Worm (Caenorhabditis elegans) whole organism, L1 larva: ENCODE results near the gene ZK666.2.

Experiments used
- alr-1 ChIP-seq: fragments of 200-800 bp; sonication (Bioruptor generic); optimal IDR thresholded peaks from 2 replicates; lab custom pipeline; 2018; ENCODE audit warnings: borderline replicate concordance, mild to moderate bottlenecking, missing genetic modification characterization, missing compliant biosample characterization
- aly-2 ChIP-seq: fragments of 150-350 bp; optimal IDR thresholded peaks from 2 replicates; lab custom pipeline; 2014; ENCODE audit warnings: missing biosample characterization, missing genetic modification characterization
- blmp-1 ChIP-seq: fragments of 150-350 bp; optimal IDR thresholded peaks from 2 replicates; lab custom pipeline; 2014; ENCODE audit warnings: missing biosample characterization, missing genetic modification characterization
- ceh-82 ChIP-seq, 3 experiments: fragments of 150-350 bp in 1 of 3; sonication (generic microtip) in 2 of 3; optimal IDR thresholded peaks; 2 replicates each; lab custom pipeline; 2014 to 2017; ENCODE audit warnings: missing biosample characterization in 3 of 3, missing genetic modification characterization in 3 of 3
- egl-27 ChIP-seq, 2 experiments: fragments of 150-350 bp in 1 of 2; sonication (generic microtip); optimal IDR thresholded peaks; 3 replicates each; lab custom pipeline; 2017 to 2018; ENCODE audit warnings: missing biosample characterization in 2 of 2, missing genetic modification characterization in 2 of 2, missing genetic modification reagents in 2 of 2
- fos-1 ChIP-seq: fragments of 150-350 bp; optimal IDR thresholded peaks from 2 replicates; lab custom pipeline; 2014; ENCODE audit warnings: missing biosample characterization, missing genetic modification characterization
- jun-1 ChIP-seq: fragments of 150-350 bp; optimal IDR thresholded peaks from 2 replicates; lab custom pipeline; 2014; ENCODE audit warnings: missing biosample characterization, missing genetic modification reagents, missing genetic modification characterization
- lin-15B ChIP-seq: fragments of 150-350 bp; sonication (generic microtip); optimal IDR thresholded peaks from 3 replicates; lab custom pipeline; 2014; ENCODE audit warnings: missing biosample characterization, missing genetic modification characterization
- nhr-47 ChIP-seq: sonication (generic microtip); optimal IDR thresholded peaks from 2 replicates; lab custom pipeline; 2016; ENCODE audit warnings: mild to moderate bottlenecking, missing genetic modification characterization, moderate library complexity, missing compliant biosample characterization
- nhr-77 ChIP-seq: fragments of 150-350 bp; optimal IDR thresholded peaks from 2 replicates; lab custom pipeline; 2014; ENCODE audit warnings: missing biosample characterization, missing genetic modification characterization
- sox-4 ChIP-seq: sonication (generic microtip); optimal IDR thresholded peaks from 2 replicates; lab custom pipeline; 2016; ENCODE audit warnings: missing genetic modification characterization, missing compliant biosample characterization

ce11 chrII:10447348-10448316 lies 24.1 kb downstream of the ZK666.2 start, which contains the start of gene ZK673.2:
- TF ChIP-seq egl-27 (tag; optimal IDR thresholded peaks at IDR 0.05; lab: Kevin White, UChicago) (no peak), aly-2 (tag; lab: Kevin White, UChicago) (no peak), sox-4 (tag; lab: Kevin White, UChicago) (no peak), nhr-47 (tag; lab: Kevin White, UChicago) (no peak), lin-15B (tag; lab: Kevin White, UChicago) (no peak), ceh-82 (tag; optimal IDR thresholded peaks at IDR 0.05; lab: Kevin White, UChicago) (no peak), blmp-1 (tag; lab: Kevin White, UChicago) (peak; percentile 80), alr-1 (tag; lab: Kevin White, UChicago) (no peak), nhr-77 (tag; lab: Kevin White, UChicago) (no peak), fos-1 (no peak), jun-1 (tag; lab: Kevin White, UChicago) (no peak)
